Worm (Caenorhabditis elegans) whole organism, L1 larva: ENCODE data around the gene C04E12.4.

Source experiments
- C04F5.9 ChIP-seq: sonication (generic microtip); optimal IDR thresholded peaks from 2 replicates; lab custom pipeline; 2016; ENCODE audit warnings: missing genetic modification characterization, missing compliant biosample characterization
- C16A3.4 ChIP-seq: fragments of 150-350 bp; optimal IDR thresholded peaks from 2 replicates; lab custom pipeline; 2014; ENCODE audit warnings: missing biosample characterization, missing genetic modification characterization
- F16B12.6 ChIP-seq: fragments of 150-350 bp; optimal IDR thresholded peaks from 2 replicates; lab custom pipeline; 2014; ENCODE audit warnings: missing biosample characterization, missing genetic modification characterization
- Y116A8C.19 ChIP-seq: sonication (generic microtip); optimal IDR thresholded peaks from 2 replicates; lab custom pipeline; 2016; ENCODE audit warnings: missing compliant biosample characterization, missing genetic modification characterization, borderline replicate concordance
- blmp-1 ChIP-seq: fragments of 150-350 bp; optimal IDR thresholded peaks from 2 replicates; lab custom pipeline; 2014; ENCODE audit warnings: missing biosample characterization, missing genetic modification characterization
- ceh-63 ChIP-seq: fragments of 200-800 bp; sonication (Bioruptor generic); optimal IDR thresholded peaks from 2 replicates; lab custom pipeline; 2018; ENCODE audit warnings: mild to moderate bottlenecking, missing genetic modification characterization, missing compliant biosample characterization
- ceh-8 ChIP-seq: fragments of 200-800 bp; sonication (Bioruptor generic); optimal IDR thresholded peaks from 2 replicates; lab custom pipeline; 2018; ENCODE audit warnings: mild to moderate bottlenecking, missing genetic modification characterization, moderate library complexity, missing compliant biosample characterization
- ceh-82 ChIP-seq, 3 experiments: fragments of 150-350 bp in 1 of 3; sonication (generic microtip) in 2 of 3; optimal IDR thresholded peaks; 2 replicates each; lab custom pipeline; 2014 to 2017; ENCODE audit warnings: missing biosample characterization in 3 of 3, missing genetic modification characterization in 3 of 3
- dpl-1 ChIP-seq, 3 experiments: fragments of 150-350 bp in 2 of 3; sonication (generic microtip) in 1 of 3; optimal IDR thresholded peaks; 2 replicates each; lab custom pipeline; 2014 to 2017; ENCODE audit warnings: missing biosample characterization in 3 of 3, missing genetic modification characterization in 3 of 3, missing genetic modification reagents in 3 of 3
- efl-1 ChIP-seq, 4 experiments: fragments of 150-350 bp; optimal IDR thresholded peaks in 3 of 4; peaks in 1 of 4; 1 replicate in 1 of 4; 2 replicates in 3 of 4; lab custom pipeline; 2014; ENCODE audit warnings: missing biosample characterization in 2 of 4, missing genetic modification characterization in 2 of 4, missing genetic modification reagents in 2 of 4
- efl-3 ChIP-seq: fragments of 200-800 bp; sonication (Bioruptor generic); optimal IDR thresholded peaks from 2 replicates; lab custom pipeline; 2018; ENCODE audit warnings: mild to moderate bottlenecking, missing genetic modification characterization, missing compliant biosample characterization
- egl-13 ChIP-seq: sonication (generic microtip); optimal IDR thresholded peaks from 2 replicates; lab custom pipeline; 2016; ENCODE audit warnings: missing genotype, missing genetic modification reagents, missing genetic modification characterization, missing compliant biosample characterization
- fkh-10 ChIP-seq: sonication (generic microtip); optimal IDR thresholded peaks from 2 replicates; lab custom pipeline; 2017; ENCODE audit warnings: missing biosample characterization, missing genetic modification reagents, missing genetic modification characterization
- fkh-4 ChIP-seq: sonication (generic microtip); optimal IDR thresholded peaks from 2 replicates; lab custom pipeline; 2016; ENCODE audit warnings: missing compliant biosample characterization, missing genetic modification characterization, borderline replicate concordance
- fos-1 ChIP-seq: fragments of 150-350 bp; optimal IDR thresholded peaks from 2 replicates; lab custom pipeline; 2014; ENCODE audit warnings: missing biosample characterization, missing genetic modification characterization
- grh-1 ChIP-seq: fragments of 200-800 bp; sonication (Bioruptor generic); IDR thresholded peaks from 2 replicates; pipeline ENCODE4 v1.3.6; 2022; ENCODE audit warnings: missing genetic modification reagents, missing genetic modification characterization, missing compliant biosample characterization
- hlh-4 ChIP-seq: sonication (generic microtip); optimal IDR thresholded peaks from 2 replicates; lab custom pipeline; 2016; ENCODE audit warnings: mild to moderate bottlenecking, missing genetic modification characterization, missing compliant biosample characterization
- hpl-2 ChIP-seq: fragments of 150-350 bp; optimal IDR thresholded peaks from 2 replicates; lab custom pipeline; 2014; ENCODE audit warnings: missing biosample characterization, missing genetic modification reagents, missing genetic modification characterization
- lin-13 ChIP-seq: fragments of 150-350 bp; optimal IDR thresholded peaks from 2 replicates; lab custom pipeline; 2014; ENCODE audit warnings: missing biosample characterization, missing genetic modification reagents, missing genetic modification characterization
- lin-14 ChIP-seq: fragments of 200-800 bp; sonication (Bioruptor generic); optimal IDR thresholded peaks from 2 replicates; lab custom pipeline; 2018; ENCODE audit warnings: mild to moderate bottlenecking, missing genetic modification characterization, moderate library complexity, missing compliant biosample characterization
- lir-3 ChIP-seq: sonication (generic microtip); optimal IDR thresholded peaks from 2 replicates; lab custom pipeline; 2016; ENCODE audit warnings: mild to moderate bottlenecking, missing genetic modification characterization, moderate library complexity, missing compliant biosample characterization; ENCODE audit not compliant: poor library complexity
- mef-2 ChIP-seq: fragments of 150-350 bp; optimal IDR thresholded peaks from 2 replicates; lab custom pipeline; 2014; ENCODE audit warnings: missing biosample characterization, missing genetic modification characterization
- mep-1 ChIP-seq: fragments of 150-350 bp; optimal IDR thresholded peaks from 2 replicates; lab custom pipeline; 2014; ENCODE audit warnings: missing biosample characterization, missing genetic modification characterization
- nhr-11 ChIP-seq: fragments of 150-350 bp; optimal IDR thresholded peaks from 2 replicates; lab custom pipeline; 2014; ENCODE audit warnings: missing biosample characterization, missing genetic modification characterization
- nhr-237 ChIP-seq: fragments of 150-350 bp; optimal IDR thresholded peaks from 2 replicates; lab custom pipeline; 2014; ENCODE audit warnings: missing biosample characterization, missing genetic modification characterization
- nhr-28 ChIP-seq: fragments of 150-350 bp; optimal IDR thresholded peaks from 2 replicates; lab custom pipeline; 2014; ENCODE audit warnings: missing biosample characterization, missing genetic modification characterization
- nhr-76 ChIP-seq: sonication (generic microtip); optimal IDR thresholded peaks from 2 replicates; lab custom pipeline; 2017; ENCODE audit warnings: missing biosample characterization, missing genetic modification characterization
- nhr-84 ChIP-seq: sonication (generic microtip); optimal IDR thresholded peaks from 2 replicates; lab custom pipeline; 2017; ENCODE audit warnings: missing biosample characterization, missing genetic modification characterization
- pag-3 ChIP-seq: sonication (generic microtip); optimal IDR thresholded peaks from 2 replicates; lab custom pipeline; 2017; ENCODE audit warnings: missing genetic modification characterization, mild to moderate bottlenecking, missing compliant biosample characterization, antibody characterized with exemption, borderline replicate concordance; ENCODE audit not compliant: insufficient read depth
- pqm-1 ChIP-seq: sonication (generic microtip); optimal IDR thresholded peaks from 3 replicates; lab custom pipeline; 2017; ENCODE audit warnings: missing biosample characterization, missing genetic modification characterization
- rnt-1 ChIP-seq: sonication (generic microtip); optimal IDR thresholded peaks from 2 replicates; lab custom pipeline; 2016; ENCODE audit warnings: mild to moderate bottlenecking, missing genetic modification characterization, moderate library complexity, missing compliant biosample characterization
- sox-4 ChIP-seq: sonication (generic microtip); optimal IDR thresholded peaks from 2 replicates; lab custom pipeline; 2016; ENCODE audit warnings: missing genetic modification characterization, missing compliant biosample characterization
- sptf-1 ChIP-seq: fragments of 150-350 bp; optimal IDR thresholded peaks from 2 replicates; lab custom pipeline; 2014; ENCODE audit warnings: missing biosample characterization, missing genetic modification characterization
- sup-37 ChIP-seq: fragments of 200-800 bp; sonication (Bioruptor generic); optimal IDR thresholded peaks from 2 replicates; lab custom pipeline; 2018; ENCODE audit warnings: mild to moderate bottlenecking, missing genetic modification characterization, missing compliant biosample characterization
- swsn-7 ChIP-seq: sonication (generic microtip); optimal IDR thresholded peaks from 2 replicates; lab custom pipeline; 2016; ENCODE audit warnings: missing genetic modification characterization, missing compliant biosample characterization
- tlp-1 ChIP-seq: fragments of 150-350 bp; optimal IDR thresholded peaks from 2 replicates; lab custom pipeline; 2014; ENCODE audit warnings: missing biosample characterization, missing genetic modification characterization
- unc-130 ChIP-seq: fragments of 150-350 bp; optimal IDR thresholded peaks from 2 replicates; lab custom pipeline; 2017; ENCODE audit warnings: missing biosample characterization, missing genetic modification characterization, inconsistent platforms
- unc-30 ChIP-seq: sonication (generic microtip); optimal IDR thresholded peaks from 2 replicates; lab custom pipeline; 2017; ENCODE audit warnings: missing biosample characterization, missing genetic modification characterization
- unc-62 ChIP-seq: fragments of 150-350 bp; optimal IDR thresholded peaks from 2 replicates; lab custom pipeline; 2014; ENCODE audit warnings: missing biosample characterization, missing genetic modification reagents, missing genetic modification characterization
- vab-15 ChIP-seq: sonication (generic microtip); optimal IDR thresholded peaks from 2 replicates; lab custom pipeline; 2017; ENCODE audit warnings: missing genotype, mild to moderate bottlenecking, missing genetic modification characterization, missing compliant biosample characterization
- zag-1 ChIP-seq: fragments of 150-350 bp; optimal IDR thresholded peaks from 2 replicates; lab custom pipeline; 2014; ENCODE audit warnings: missing biosample characterization, missing genetic modification characterization
- zip-4 ChIP-seq: fragments of 200-800 bp; sonication (Bioruptor generic); optimal IDR thresholded peaks from 2 replicates; lab custom pipeline; 2018; ENCODE audit warnings: mild to moderate bottlenecking, missing genetic modification characterization, moderate library complexity, missing compliant biosample characterization
- ztf-4 ChIP-seq: fragments of 150-350 bp; optimal IDR thresholded peaks from 2 replicates; lab custom pipeline; 2014; ENCODE audit warnings: missing biosample characterization, missing genetic modification characterization

The C04E12.4 gene

DNA sequence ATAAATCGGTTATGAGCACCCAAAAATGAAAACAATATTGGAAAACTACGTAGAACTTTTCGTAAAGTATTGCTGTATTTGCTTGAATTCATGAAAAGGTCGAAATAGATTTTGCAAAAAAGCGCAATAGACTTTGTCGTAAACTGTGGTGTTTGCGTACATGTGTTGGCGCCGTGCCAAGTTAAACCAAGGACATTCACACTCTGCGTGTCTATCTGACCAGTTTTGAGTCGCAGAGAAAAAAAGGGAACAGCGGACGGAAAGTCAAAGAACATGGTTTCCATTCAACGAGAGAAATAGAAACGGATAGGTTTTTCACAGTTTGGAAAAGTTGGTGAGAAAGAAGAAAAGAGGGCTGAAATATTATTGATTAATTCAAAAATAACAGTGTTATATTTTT is 28.4 kb downstream of the C04E12.4 start (continued):
- TF ChIP-seq C04F5.9 (no peak), sup-37 (GFP tag; lab: Kevin White, UChicago) (no peak), ztf-4 (tag; lab: Kevin White, UChicago) (peak; percentile 30), swsn-7 (tag; lab: Kevin White, UChicago) (peak; percentile 68), nhr-84 (tag; lab: Kevin White, UChicago) (no peak), lin-14 (peak; percentile 99), fkh-10 (GFP tag; lab: Kevin White, UChicago) (no peak), efl-3 (GFP tag; lab: Kevin White, UChicago) (no peak), mep-1 (peak; percentile 91), nhr-76 (tag; lab: Kevin White, UChicago) (no peak), lir-3 (peak; percentile 19), zag-1 (no peak), ceh-82 (tag; optimal IDR thresholded peaks at IDR 0.05; lab: Kevin White, UChicago) (peak; percentile 27 to 63 (median 28)), grh-1 (GFP tag; lab: Robert Waterston, UW) (peak; percentile 95), zip-4 (GFP tag; lab: Kevin White, UChicago) (no peak), egl-13 (tag; lab: Kevin White, UChicago) (no peak), nhr-11 (tag; lab: Kevin White, UChicago) (no peak), dpl-1 (GFP tag; optimal IDR thresholded peaks at IDR 0.05; lab: Kevin White, UChicago) (peak; percentile 60 to 81 (median 76)), Y116A8C.19 (tag; lab: Kevin White, UChicago) (no peak), sptf-1 (tag; lab: Kevin White, UChicago) (no peak), unc-30 (tag; lab: Kevin White, UChicago) (no peak), unc-130 (tag; lab: Kevin White, UChicago) (peak; percentile 79), nhr-28 (no peak), fkh-4 (tag; lab: Kevin White, UChicago) (no peak), ceh-63 (GFP tag; lab: Kevin White, UChicago) (no peak), hpl-2 (GFP tag; lab: Kevin White, UChicago) (peak; percentile 64), fos-1 (tag; lab: Kevin White, UChicago) (peak; percentile 43), nhr-237 (tag; lab: Kevin White, UChicago) (peak; percentile 67), C16A3.4 (tag; lab: Kevin White, UChicago) (peak; percentile 78), sox-4 (tag; lab: Kevin White, UChicago) (no peak), ceh-8 (GFP tag; lab: Kevin White, UChicago) (no peak), rnt-1 (tag; lab: Kevin White, UChicago) (peak; percentile 85), unc-62 (no peak), tlp-1 (tag; lab: Kevin White, UChicago) (no peak), vab-15 (tag; lab: Kevin White, UChicago) (no peak)

DNA sequence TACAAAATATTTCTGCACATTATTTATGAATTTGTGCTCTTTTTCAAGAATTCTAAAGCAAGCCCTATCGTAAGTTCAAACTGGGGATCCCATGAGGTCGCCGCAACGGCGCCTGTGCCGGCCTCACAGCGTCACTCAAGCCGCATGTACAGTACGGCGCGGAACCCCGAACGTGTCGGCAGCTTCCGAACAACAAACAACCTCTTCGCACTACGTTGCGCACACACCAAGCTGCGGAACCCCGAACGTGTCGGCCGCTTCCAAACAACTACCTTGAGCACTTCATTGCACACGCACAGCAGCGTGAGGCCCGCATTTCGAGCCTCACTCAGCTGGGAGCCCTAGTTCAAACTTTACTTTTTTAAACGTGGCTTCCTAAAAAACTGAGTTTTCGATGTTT is 31.5 kb downstream of the C04E12.4 start:
- TF ChIP-seq mef-2 (tag; lab: Kevin White, UChicago): no peak
- no peak for TF ChIP-seq efl-1 (optimal IDR thresholded peaks at IDR 0.05; lab: Kevin White, UChicago)
- TF ChIP-seq efl-1 (GFP tag; optimal IDR thresholded peaks at IDR 0.05 in 1 of 2; lab: Kevin White, UChicago): peak in 1 of 2 experiments; percentile 62

ce11 chrV:3394694-3395240 is 32.2 kb downstream of the C04E12.4 start, which contains the start of gene T20D4.15:
TSS of gene T20D4.15 (minus strand) at chrV:3394744.
- TF ChIP-seq hlh-4 (no peak), pqm-1 (tag; lab: Kevin White, UChicago) (no peak), C16A3.4 (tag; lab: Kevin White, UChicago) (no peak), F16B12.6 (tag; lab: Kevin White, UChicago) (no peak), blmp-1 (tag; lab: Kevin White, UChicago) (no peak), ceh-8 (GFP tag; lab: Kevin White, UChicago) (no peak), pag-3 (tag; lab: Kevin White, UChicago) (no peak), lin-13 (GFP tag; lab: Kevin White, UChicago) (no peak), zag-1 (no peak), nhr-11 (tag; lab: Kevin White, UChicago) (no peak)
